Worm (Caenorhabditis elegans) whole organism, L3 larva: ENCODE measurements around the gene gtf-2H5.

Experiments
- R02D3.7 ChIP-seq: fragments of 150-350 bp; optimal IDR thresholded peaks from 2 replicates; lab custom pipeline; 2014; ENCODE audit warnings: missing biosample characterization, missing genetic modification characterization
- nfya-1 ChIP-seq: sonication (generic microtip); optimal IDR thresholded peaks from 2 replicates; lab custom pipeline; 2017; ENCODE audit warnings: missing genetic modification characterization, mild to moderate bottlenecking, missing compliant biosample characterization, antibody characterized with exemption, moderate library complexity; ENCODE audit not compliant: insufficient read depth
- pqm-1 ChIP-seq: fragments of 150-350 bp; optimal IDR thresholded peaks from 2 replicates; lab custom pipeline; 2017; ENCODE audit warnings: missing biosample characterization, missing genetic modification characterization, inconsistent platforms
- skn-1 ChIP-seq: fragments of 150-350 bp; optimal IDR thresholded peaks from 2 replicates; lab custom pipeline; 2014; ENCODE audit warnings: missing biosample characterization, missing genetic modification characterization

DNA sequence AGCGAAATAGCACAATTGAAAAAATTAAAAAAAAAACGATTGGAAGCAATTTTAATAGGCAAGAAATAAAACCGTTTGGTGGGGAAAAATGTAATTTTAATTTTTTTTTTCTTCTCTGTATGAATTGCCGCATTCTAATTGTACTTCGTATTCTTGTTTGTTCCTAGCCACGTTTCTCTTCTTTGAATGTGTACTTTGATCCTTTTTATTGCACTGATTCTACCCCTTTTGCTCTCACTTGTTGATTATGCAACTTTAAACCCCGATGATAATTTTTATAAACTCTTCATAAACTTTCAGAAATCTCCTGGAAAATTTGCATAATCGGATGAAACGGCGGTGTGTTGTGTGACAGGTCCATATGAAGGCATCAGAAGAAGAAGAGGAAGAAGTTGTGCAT is 35.6 kb downstream of the gtf-2H5 start, which contains the start of gene T22F7.1:
- TF ChIP-seq pqm-1 (tag; lab: Kevin White, UChicago) (no peak), skn-1 (tag; lab: Kevin White, UChicago) (no peak), nfya-1 (tag; lab: Kevin White, UChicago) (no peak), R02D3.7 (tag; lab: Kevin White, UChicago) (no peak)
